Worm (Caenorhabditis elegans) whole organism, L4/young adult: Measurements from ENCODE around the gene spn-4.

Experiments used
- dao-5 ChIP-seq: sonication (generic microtip); optimal IDR thresholded peaks from 2 replicates; lab custom pipeline; 2016; ENCODE audit warnings: missing genotype, missing genetic modification characterization, moderate library complexity, missing compliant biosample characterization
- him-1 ChIP-seq: sonication (generic microtip); optimal IDR thresholded peaks from 2 replicates; lab custom pipeline; 2016; ENCODE audit warnings: missing genotype, missing genetic modification reagents, missing genetic modification characterization, missing compliant biosample characterization

ce11 chrV:6830755-6831227 is 46.1 kb upstream of the spn-4 start, which contains the start of gene col-142:
- TF ChIP-seq him-1 (tag; lab: Kevin White, UChicago), result no peak
- TF ChIP-seq dao-5, result no peak
